Worm (Caenorhabditis elegans) whole organism, L2 larva: Measurements from ENCODE around the gene jmjd-3.2.

Experiments used
- R02D3.7 ChIP-seq: fragments of 150-350 bp; optimal IDR thresholded peaks from 2 replicates; lab custom pipeline; 2014; ENCODE audit warnings: missing biosample characterization, missing genetic modification characterization
- ZK546.5 ChIP-seq: sonication (generic microtip); optimal IDR thresholded peaks from 2 replicates; lab custom pipeline; 2017; ENCODE audit warnings: missing biosample characterization, missing genetic modification characterization
- alr-1 ChIP-seq: fragments of 150-350 bp; optimal IDR thresholded peaks from 2 replicates; lab custom pipeline; 2014; ENCODE audit warnings: missing biosample characterization, missing genetic modification characterization
- fos-1 ChIP-seq: fragments of 150-350 bp; optimal IDR thresholded peaks from 2 replicates; lab custom pipeline; 2014; ENCODE audit warnings: missing biosample characterization, missing genetic modification characterization

DNA sequence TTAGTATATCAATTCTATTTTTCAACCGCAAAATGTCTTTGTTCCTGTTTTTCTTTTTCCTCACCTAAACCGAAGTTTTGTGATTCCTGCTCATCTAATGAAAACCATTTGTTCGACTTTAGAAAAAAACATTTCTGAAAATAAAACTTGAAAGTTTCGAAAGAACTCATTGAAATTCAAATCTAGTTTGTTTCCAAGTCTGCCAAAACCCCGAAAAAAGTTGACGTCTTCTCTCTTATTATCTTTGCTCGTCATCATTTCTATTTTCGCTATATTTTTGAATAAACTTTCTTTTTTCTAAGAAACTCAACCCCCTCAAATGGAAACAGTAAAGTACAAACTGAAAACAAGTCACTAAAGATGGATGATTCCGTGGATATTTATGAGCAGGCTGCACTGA is 42.2 kb upstream of the jmjd-3.2 start, which contains the start of gene frpr-17:
- TF ChIP-seq fos-1 (tag; lab: Kevin White, UChicago) (no peak), alr-1 (tag; lab: Kevin White, UChicago) (no peak), ZK546.5 (tag; lab: Kevin White, UChicago) (no peak), R02D3.7 (tag; lab: Kevin White, UChicago) (no peak)
